Worm (Caenorhabditis elegans) whole organism, midembryonic: ENCODE results near the gene aqp-11.

Experiments used
- T22C8.4 ChIP-seq: fragments of 200-800 bp; sonication (Bioruptor generic); IDR thresholded peaks from 2 replicates; pipeline ENCODE4 v1.3.6; 2022; ENCODE audit warnings: missing genetic modification characterization, missing compliant biosample characterization
- cog-1 ChIP-seq: sonication (generic microtip); optimal IDR thresholded peaks from 2 replicates; lab custom pipeline; 2016; ENCODE audit warnings: missing genetic modification characterization, missing compliant biosample characterization
- flt-1 ChIP-seq: fragments of 200-800 bp; sonication (Bioruptor generic); IDR thresholded peaks from 2 replicates; pipeline ENCODE4 v1.3.6; 2022; ENCODE audit warnings: missing genetic modification characterization, missing compliant biosample characterization
- klf-2 ChIP-seq: fragments of 200-800 bp; sonication (Bioruptor generic); conservative IDR thresholded peaks from 2 replicates; pipeline ENCODE4 v1.3.6; 2022; ENCODE audit warnings: missing genetic modification reagents, missing genetic modification characterization, missing compliant biosample characterization
- med-1 ChIP-seq: sonication (generic microtip); optimal IDR thresholded peaks from 2 replicates; lab custom pipeline; 2017; ENCODE audit warnings: missing genetic modification characterization, mild to moderate bottlenecking, missing compliant biosample characterization, antibody characterized with exemption, missing genetic modification reagents; ENCODE audit not compliant: insufficient read depth
- ref-1 ChIP-seq: fragments of 200-800 bp; sonication (Bioruptor generic); conservative IDR thresholded peaks from 2 replicates; pipeline ENCODE4 v1.3.6; 2022; ENCODE audit warnings: missing genetic modification reagents, missing genetic modification characterization, missing compliant biosample characterization
- tab-1 ChIP-seq: fragments of 200-800 bp; sonication (Bioruptor generic); IDR thresholded peaks from 2 replicates; pipeline ENCODE4 v1.3.6; 2022; ENCODE audit warnings: missing genetic modification characterization, missing compliant biosample characterization
- ztf-23 ChIP-seq: fragments of 200-800 bp; sonication (Bioruptor generic); IDR thresholded peaks from 2 replicates; pipeline ENCODE4 v1.3.6; 2022; ENCODE audit warnings: missing genetic modification reagents, missing genetic modification characterization, missing compliant biosample characterization
- ztf-29 ChIP-seq: fragments of 200-800 bp; sonication (Bioruptor generic); IDR thresholded peaks from 2 replicates; pipeline ENCODE4 v1.3.6; 2022; ENCODE audit warnings: missing genetic modification reagents, missing genetic modification characterization, missing compliant biosample characterization

The aqp-11 gene

DNA sequence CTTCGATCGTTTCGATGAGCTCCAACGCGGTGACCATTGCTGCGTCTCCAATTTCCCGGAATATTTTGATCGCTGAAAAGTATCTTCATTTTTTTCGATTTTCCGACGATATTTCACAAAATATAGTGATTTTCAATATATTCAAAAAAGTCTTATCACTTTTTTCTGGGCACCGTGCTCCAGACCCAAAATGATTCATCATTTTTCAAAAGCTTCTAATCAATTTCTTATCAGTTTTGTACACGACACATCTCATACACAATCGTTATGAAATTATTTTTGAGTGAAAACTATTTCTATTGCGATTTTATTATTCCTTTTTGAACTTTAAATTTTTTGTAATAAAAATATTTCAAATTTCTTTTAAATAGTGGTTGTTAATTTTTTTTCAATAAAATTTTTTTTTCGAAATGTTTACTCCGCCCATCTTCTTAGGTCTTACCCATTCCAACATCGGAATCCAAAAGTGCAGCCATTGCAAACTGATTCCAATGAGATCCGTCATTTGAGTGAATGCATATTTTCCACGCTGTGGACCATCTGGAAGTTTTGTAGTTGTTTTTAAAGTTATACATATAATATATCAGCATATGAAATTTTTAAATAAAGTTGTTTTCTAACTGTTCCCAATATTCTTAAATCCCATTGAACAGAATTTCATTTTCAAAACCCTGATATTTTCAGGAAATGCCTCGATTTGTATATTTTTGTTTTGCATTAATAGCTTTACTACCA lies 5.8 kb downstream of the aqp-11 start, which contains the start of gene sid-2:
TSS of gene sid-2 (plus strand) at position 685 of the 735 bp plus-strand sequence.
- TF ChIP-seq tab-1 (GFP tag; lab: Robert Waterston, UW) (no peak), med-1 (no peak)

DNA sequence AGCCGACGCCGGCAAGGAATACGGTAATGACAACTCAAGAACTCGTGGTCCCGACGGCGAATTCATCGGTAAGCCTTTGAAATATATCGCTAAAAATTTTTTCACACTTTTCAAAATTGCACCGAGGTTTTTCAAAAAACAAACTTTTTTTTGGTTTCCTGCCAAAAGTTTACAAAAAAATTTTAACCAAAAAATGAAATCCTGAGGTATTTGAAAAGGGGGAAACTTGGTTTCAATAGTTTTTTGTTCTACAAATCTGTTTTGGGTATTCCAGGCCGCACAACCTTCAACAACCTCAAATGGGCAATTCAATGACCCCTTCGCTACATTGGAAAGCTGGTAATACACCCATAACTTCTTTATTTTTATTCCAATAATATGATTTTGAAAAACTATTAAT lies 8.9 kb downstream of the aqp-11 start:
- no peak for TF ChIP-seq flt-1 (GFP tag; lab: Robert Waterston, UW)
- no peak for TF ChIP-seq T22C8.4 (GFP tag; lab: Robert Waterston, UW)
- TF ChIP-seq ref-1 (GFP tag; lab: Robert Waterston, UW): no peak
- no peak for TF ChIP-seq ztf-23
- TF ChIP-seq ztf-29: no peak
- no peak for TF ChIP-seq cog-1 (tag; lab: Kevin White, UChicago)
- no peak for TF ChIP-seq med-1
- no peak for TF ChIP-seq klf-2 (GFP tag; lab: Robert Waterston, UW)
- no peak for TF ChIP-seq tab-1 (GFP tag; lab: Robert Waterston, UW)

DNA sequence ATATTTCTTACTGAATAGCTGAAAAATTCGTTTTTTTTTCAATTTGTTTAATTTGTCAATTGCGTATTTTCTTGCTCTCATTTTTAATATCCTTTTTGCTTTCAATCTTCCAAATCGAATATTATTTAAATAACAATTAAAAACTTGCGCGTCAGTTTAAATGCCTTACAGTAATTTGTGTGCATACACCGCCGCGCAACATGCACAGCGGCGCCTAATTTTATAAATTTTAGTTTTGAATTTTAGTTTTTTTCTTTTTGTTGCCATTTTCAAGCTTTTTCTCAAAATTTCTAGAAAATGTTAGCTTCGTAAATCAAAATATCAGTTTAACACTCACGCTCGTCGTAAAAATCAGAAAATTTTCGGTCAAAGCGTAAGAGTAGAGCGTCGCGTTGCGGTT lies 10.2 kb downstream of the aqp-11 start:
- TF ChIP-seq T22C8.4 (GFP tag; lab: Robert Waterston, UW): no peak
- TF ChIP-seq ztf-23: no peak
- TF ChIP-seq flt-1 (GFP tag; lab: Robert Waterston, UW): no peak
- no peak for TF ChIP-seq ref-1 (GFP tag; lab: Robert Waterston, UW)
- no peak for TF ChIP-seq tab-1 (GFP tag; lab: Robert Waterston, UW)
- TF ChIP-seq klf-2 (GFP tag; lab: Robert Waterston, UW): no peak
- no peak for TF ChIP-seq ztf-29
- no peak for TF ChIP-seq cog-1 (tag; lab: Kevin White, UChicago)
- TF ChIP-seq med-1: no peak

DNA sequence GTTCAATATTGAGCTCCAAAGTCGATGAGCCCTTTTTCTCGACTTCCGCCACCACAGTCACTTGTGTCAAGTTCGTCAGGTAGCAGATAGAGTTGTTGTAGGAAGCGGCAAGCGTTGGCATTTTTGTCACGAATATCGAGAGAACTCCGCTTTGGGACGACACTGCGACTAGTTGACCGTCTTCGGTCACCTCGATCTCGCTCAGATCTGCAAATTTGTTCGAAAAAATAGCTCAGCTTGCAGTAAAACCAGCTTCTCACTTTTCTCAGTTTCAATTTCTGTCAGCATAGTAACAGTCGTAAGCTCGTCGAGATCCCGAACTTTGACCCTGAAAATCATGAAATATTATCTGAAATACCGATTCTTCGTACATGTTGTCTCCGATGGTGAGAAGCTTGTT lies 11.2 kb downstream of the aqp-11 start:
- TF ChIP-seq med-1: no peak
- no peak for TF ChIP-seq ztf-23
- TF ChIP-seq klf-2 (GFP tag; lab: Robert Waterston, UW): no peak
- no peak for TF ChIP-seq tab-1 (GFP tag; lab: Robert Waterston, UW)

DNA sequence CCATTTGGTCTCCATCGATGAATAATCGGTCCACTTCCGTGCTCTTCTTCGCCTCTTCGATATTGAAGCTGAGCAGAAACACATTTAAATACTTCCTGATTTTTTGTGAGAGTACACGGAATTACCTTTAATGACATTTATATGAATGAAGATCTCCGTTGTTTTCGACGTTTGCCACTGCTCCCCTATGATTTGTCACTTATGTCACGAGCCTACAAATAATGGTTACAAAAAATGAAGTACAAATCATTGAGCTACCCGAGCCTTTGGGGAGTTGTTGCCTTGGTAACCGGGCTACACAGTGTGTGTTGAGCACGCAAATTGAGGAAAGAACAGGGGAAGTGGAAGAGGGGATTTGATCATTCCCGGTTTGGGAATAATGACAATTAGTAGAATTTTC lies 13.2 kb downstream of the aqp-11 start, which contains the start of gene dyf-2:
TSS of gene dyf-2 (minus strand) at position 137 of the 400 bp plus-strand sequence.
- TF ChIP-seq cog-1 (tag; lab: Kevin White, UChicago): no peak
- TF ChIP-seq klf-2 (GFP tag; lab: Robert Waterston, UW): no peak
- no peak for TF ChIP-seq med-1
- no peak for TF ChIP-seq tab-1 (GFP tag; lab: Robert Waterston, UW)
- no peak for TF ChIP-seq ztf-29
- no peak for TF ChIP-seq T22C8.4 (GFP tag; lab: Robert Waterston, UW)
- no peak for TF ChIP-seq flt-1 (GFP tag; lab: Robert Waterston, UW)

DNA sequence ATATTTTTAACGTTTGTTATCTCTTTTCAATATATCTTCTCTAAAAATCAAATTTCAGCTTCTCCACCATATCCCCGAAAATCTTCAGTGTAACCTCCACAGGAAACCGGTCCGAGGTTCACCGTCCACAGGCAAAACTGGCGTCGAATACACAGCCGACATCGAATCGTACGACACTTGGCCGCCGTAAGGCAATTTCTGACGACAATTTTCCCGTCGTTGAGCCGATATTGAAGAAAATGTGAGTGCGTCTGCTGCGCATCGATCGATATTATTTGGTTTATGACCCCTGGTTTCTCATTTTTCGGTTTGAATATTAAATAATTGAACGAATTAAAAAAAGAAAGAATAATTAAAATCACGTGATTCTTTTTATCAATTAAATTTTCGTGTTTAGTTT lies 14.1 kb downstream of the aqp-11 start, which contains the start of gene cul-2:
TSS of gene cul-2 (plus strand) at position 59 of the 400 bp plus-strand sequence.
- no peak for TF ChIP-seq tab-1 (GFP tag; lab: Robert Waterston, UW)
- TF ChIP-seq klf-2 (GFP tag; lab: Robert Waterston, UW): no peak
- TF ChIP-seq flt-1 (GFP tag; lab: Robert Waterston, UW): no peak
- no peak for TF ChIP-seq T22C8.4 (GFP tag; lab: Robert Waterston, UW)
- TF ChIP-seq ztf-29: no peak
- no peak for TF ChIP-seq ref-1 (GFP tag; lab: Robert Waterston, UW)
- no peak for TF ChIP-seq med-1
- TF ChIP-seq cog-1 (tag; lab: Kevin White, UChicago): no peak
- no peak for TF ChIP-seq ztf-23

ce11 chrIII:13692555-13692954 lies 19.5 kb downstream of the aqp-11 start, which contains the start of gene cyn-2:
Gene cyn-2 (plus strand): TSS chrIII:13692668.
- peak; percentile 16; the same call in 1 of the 2 replicates for TF ChIP-seq T22C8.4 (GFP tag; lab: Robert Waterston, UW)
- no peak for TF ChIP-seq cog-1 (tag; lab: Kevin White, UChicago)

DNA sequence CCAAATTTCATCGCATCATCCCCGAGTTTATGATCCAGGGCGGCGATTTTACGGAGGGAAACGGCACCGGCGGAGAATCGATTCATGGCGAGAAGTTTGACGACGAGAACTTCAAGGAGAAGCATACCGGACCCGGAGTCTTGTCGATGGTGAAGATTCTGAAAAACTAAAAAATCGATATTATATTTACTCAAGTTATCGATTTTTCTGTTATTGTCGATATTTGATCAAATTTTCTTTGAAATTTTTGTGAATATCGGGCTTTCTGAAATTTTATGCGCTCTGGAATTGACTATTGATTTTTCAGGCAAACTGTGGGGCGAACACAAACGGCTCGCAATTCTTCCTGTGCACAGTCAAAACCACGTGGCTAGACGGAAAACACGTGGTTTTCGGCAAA lies 20.1 kb downstream of the aqp-11 start:
- TF ChIP-seq T22C8.4 (GFP tag; lab: Robert Waterston, UW) (peak; percentile 47; the same call in 1 of the 2 replicates), ztf-29 (no peak)

DNA sequence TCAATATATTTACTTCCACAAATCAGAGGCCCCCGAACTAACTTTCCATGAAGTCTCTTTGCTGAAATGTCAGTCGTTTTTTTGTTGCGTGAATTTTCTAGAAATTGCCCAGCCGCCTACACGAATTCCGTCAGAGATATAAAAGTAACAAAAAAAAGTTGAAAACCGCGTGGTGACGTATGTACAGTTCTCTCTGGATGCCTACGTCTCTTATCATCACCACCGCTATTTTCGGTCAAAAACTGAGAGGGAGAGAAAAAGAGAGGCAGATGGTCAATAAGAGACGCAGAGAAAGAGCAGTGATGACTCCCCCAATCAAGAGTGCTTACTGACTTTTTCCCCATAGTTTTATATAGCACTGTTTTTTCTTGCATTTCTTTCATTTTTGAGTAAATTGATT lies 21.0 kb downstream of the aqp-11 start:
- TF ChIP-seq flt-1 (GFP tag; lab: Robert Waterston, UW) (no peak), ref-1 (GFP tag; lab: Robert Waterston, UW) (no peak), T22C8.4 (GFP tag; lab: Robert Waterston, UW) (no peak), ztf-29 (no peak), ztf-23 (no peak), tab-1 (GFP tag; lab: Robert Waterston, UW) (no peak), cog-1 (tag; lab: Kevin White, UChicago) (no peak), klf-2 (GFP tag; lab: Robert Waterston, UW) (no peak), med-1 (no peak)

- no peak for TF ChIP-seq flt-1 (GFP tag; lab: Robert Waterston, UW)
- no peak for TF ChIP-seq med-1
- no peak for TF ChIP-seq ztf-23
These were observed 22.5 kb downstream of the aqp-11 start for ce11 chrIII:13695588-13695987.

DNA sequence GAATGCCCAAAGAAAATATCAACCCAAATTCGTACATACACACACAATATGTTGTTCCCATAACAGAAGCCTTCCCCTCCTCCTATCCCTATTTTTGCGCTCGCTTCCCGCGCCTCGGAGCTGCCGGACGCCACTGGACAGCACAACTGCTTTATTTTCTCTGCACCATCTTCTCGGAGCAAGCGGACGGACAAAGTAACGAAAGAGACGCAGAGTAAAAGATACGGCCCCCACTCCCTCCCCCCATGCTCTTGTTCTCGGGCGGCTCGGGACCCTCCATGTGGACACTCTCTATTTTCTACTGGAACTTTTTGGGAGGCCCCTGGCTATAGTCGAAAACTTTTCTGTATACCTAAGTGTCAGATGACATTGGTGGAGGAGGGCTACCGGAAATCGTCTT lies 24.7 kb downstream of the aqp-11 start:
- no peak for TF ChIP-seq ztf-29
- TF ChIP-seq med-1: no peak
- no peak for TF ChIP-seq klf-2 (GFP tag; lab: Robert Waterston, UW)
- TF ChIP-seq ztf-23: no peak
- TF ChIP-seq tab-1 (GFP tag; lab: Robert Waterston, UW): no peak
- no peak for TF ChIP-seq cog-1 (tag; lab: Kevin White, UChicago)
- TF ChIP-seq flt-1 (GFP tag; lab: Robert Waterston, UW): no peak
- TF ChIP-seq ref-1 (GFP tag; lab: Robert Waterston, UW): no peak
- no peak for TF ChIP-seq T22C8.4 (GFP tag; lab: Robert Waterston, UW)
